Worm (Caenorhabditis elegans) whole organism, early embryonic: ENCODE data around the gene srbc-68.

ENCODE experiments used
- aly-1 ChIP-seq: sonication (generic microtip); optimal IDR thresholded peaks from 2 replicates; lab custom pipeline; 2016; ENCODE audit warnings: missing genetic modification characterization, missing compliant biosample characterization
- ama-1 ChIP-seq: fragments of 150-350 bp; optimal IDR thresholded peaks from 2 replicates; lab custom pipeline; 2014
- ceh-13 ChIP-seq: fragments of 200-800 bp; sonication (Bioruptor generic); optimal IDR thresholded peaks from 2 replicates; lab custom pipeline; 2018; ENCODE audit warnings: mild to moderate bottlenecking, missing genetic modification characterization, missing compliant biosample characterization
- ets-7 ChIP-seq: sonication (generic microtip); optimal IDR thresholded peaks from 2 replicates; lab custom pipeline; 2016; ENCODE audit warnings: missing genotype, missing genetic modification characterization, missing compliant biosample characterization
- flt-1 ChIP-seq: fragments of 200-800 bp; sonication (Bioruptor generic); IDR thresholded peaks from 2 replicates; pipeline ENCODE4 v1.3.6; 2022; ENCODE audit warnings: missing genetic modification characterization, missing compliant biosample characterization
- hmbx-1 ChIP-seq: sonication (generic microtip); optimal IDR thresholded peaks from 2 replicates; lab custom pipeline; 2016; ENCODE audit warnings: mild to moderate bottlenecking, missing genetic modification characterization, missing compliant biosample characterization
- hmg-4 ChIP-seq: fragments of 200-800 bp; sonication (Bioruptor generic); optimal IDR thresholded peaks from 2 replicates; lab custom pipeline; 2018; ENCODE audit warnings: mild to moderate bottlenecking, missing genetic modification characterization, missing compliant biosample characterization
- hnd-1 ChIP-seq: sonication (generic microtip); optimal IDR thresholded peaks from 2 replicates; lab custom pipeline; 2016; ENCODE audit warnings: missing genetic modification characterization, missing compliant biosample characterization

ce11 chrV:3588223-3588622, 41.8 kb upstream of the srbc-68 start:
- TF ChIP-seq ama-1 (lab: Kevin White, UChicago) (no peak), flt-1 (GFP tag; lab: Robert Waterston, UW) (no peak), hnd-1 (tag; lab: Kevin White, UChicago) (no peak), hmg-4 (GFP tag; lab: Kevin White, UChicago) (no peak), hmbx-1 (tag; lab: Kevin White, UChicago) (no peak), aly-1 (no peak), ceh-13 (GFP tag; lab: Kevin White, UChicago) (no peak), ets-7 (tag; lab: Kevin White, UChicago) (no peak)
